Worm (Caenorhabditis elegans): ENCODE results near the gene rib-1.

The rib-1 gene

ce11 chrIV:11594191-11594673 is 15.6 kb downstream of the rib-1 start, which contains the start of gene mig-38 (continued):
- TF ChIP-seq ztf-4 (tag; optimal IDR thresholded peaks at IDR 0.05) (no peak), ceh-63 (GFP tag; optimal IDR thresholded peaks at IDR 0.05) (no peak), lin-13 (GFP tag; optimal IDR thresholded peaks at IDR 0.05) (no peak), hlh-4 (tag; optimal IDR thresholded peaks at IDR 0.05) (no peak), aha-1 (tag; optimal IDR thresholded peaks at IDR 0.05) (no peak), egl-27 (tag; optimal IDR thresholded peaks at IDR 0.05) (no peak), nhr-84 (tag; optimal IDR thresholded peaks at IDR 0.05) (no peak), ama-1 (optimal IDR thresholded peaks at IDR 0.05) (peak; percentile 93), sptf-1 (tag; optimal IDR thresholded peaks at IDR 0.05) (no peak), pqm-1 (tag; optimal IDR thresholded peaks at IDR 0.05) (no peak), dpl-1 (GFP tag; optimal IDR thresholded peaks at IDR 0.05) (peak in 1 of 3 experiments; percentile 15), nhr-20 (tag; optimal IDR thresholded peaks at IDR 0.05) (peak; percentile 70), F16B12.6 (tag; optimal IDR thresholded peaks at IDR 0.05) (no peak), mdl-1 (tag; optimal IDR thresholded peaks at IDR 0.05) (peak in 1 of 2 experiments; percentile 43), fkh-4 (tag; optimal IDR thresholded peaks at IDR 0.05; ENCODE audit: borderline replicate concordance) (no peak), lin-15B (tag; optimal IDR thresholded peaks at IDR 0.05) (no peak), ces-1 (GFP tag; optimal IDR thresholded peaks at IDR 0.05) (no peak), sup-37 (GFP tag; optimal IDR thresholded peaks at IDR 0.05) (no peak), nhr-11 (tag; optimal IDR thresholded peaks at IDR 0.05) (no peak), ceh-88 (GFP tag; IDR thresholded peaks at IDR 0.05) (no peak), lin-35 (GFP tag; optimal IDR thresholded peaks at IDR 0.05) (peak; percentile 37 to 46), ceh-8 (GFP tag; optimal IDR thresholded peaks at IDR 0.05) (no peak), mep-1 (tag; optimal IDR thresholded peaks at IDR 0.05) (peak; percentile 46), zip-4 (GFP tag; optimal IDR thresholded peaks at IDR 0.05) (no peak), lin-14 (GFP tag; optimal IDR thresholded peaks at IDR 0.05) (peak; percentile 75), hpl-2 (GFP tag; optimal IDR thresholded peaks at IDR 0.05) (no peak), alr-1 (tag; optimal IDR thresholded peaks at IDR 0.05; ENCODE audit: borderline replicate concordance) (no peak), rnt-1 (tag; optimal IDR thresholded peaks at IDR 0.05) (peak; percentile 39), zag-1 (tag; optimal IDR thresholded peaks at IDR 0.05) (no peak), efl-1 (optimal IDR thresholded peaks at IDR 0.05) (peak in 1 of 2 experiments; percentile 24), efl-1 (GFP tag; optimal IDR thresholded peaks at IDR 0.05 in 1 of 2) (no peak), ceh-82 (tag; optimal IDR thresholded peaks at IDR 0.05) (peak; percentile 8 to 63 (median 33))

- TF ChIP-seq sup-37 (GFP tag; optimal IDR thresholded peaks at IDR 0.05) (no peak), fos-1 (tag; optimal IDR thresholded peaks at IDR 0.05) (no peak), sptf-1 (tag; optimal IDR thresholded peaks at IDR 0.05) (no peak), hpl-2 (GFP tag; optimal IDR thresholded peaks at IDR 0.05) (no peak), lsy-2 (tag; optimal IDR thresholded peaks at IDR 0.05) (no peak), ceh-88 (GFP tag; IDR thresholded peaks at IDR 0.05) (no peak)
Observed at ce11 chrIV:11597079-11597478, 18.5 kb downstream of the rib-1 start.

ce11 chrIV:11599717-11600116 is 21.1 kb downstream of the rib-1 start:
- TF ChIP-seq blmp-1 (tag; optimal IDR thresholded peaks at IDR 0.05): peak; percentile 27
- TF ChIP-seq skn-1 (tag; optimal IDR thresholded peaks at IDR 0.05): no peak
- TF ChIP-seq C04F5.9 (tag; optimal IDR thresholded peaks at IDR 0.05): no peak
- no peak for TF ChIP-seq ceh-8 (GFP tag; optimal IDR thresholded peaks at IDR 0.05)
- TF ChIP-seq snu-23 (GFP tag; optimal IDR thresholded peaks at IDR 0.05): no peak
- no peak for TF ChIP-seq sptf-1 (tag; optimal IDR thresholded peaks at IDR 0.05)
- TF ChIP-seq rnt-1 (tag; optimal IDR thresholded peaks at IDR 0.05): peak; percentile 3
- TF ChIP-seq hlh-17 (GFP tag; optimal IDR thresholded peaks at IDR 0.05; ENCODE audit: borderline replicate concordance): no peak
- no peak for TF ChIP-seq tbx-2 (tag; optimal IDR thresholded peaks at IDR 0.05)

Measured in whole organism, L1 larva.